Worm (Caenorhabditis elegans) whole organism, early embryonic: Measurements from ENCODE around the gene ZK792.7.

Experiments used
- B0310.2 ChIP-seq: sonication (generic microtip); optimal IDR thresholded peaks from 2 replicates; lab custom pipeline; 2016; ENCODE audit warnings: mild to moderate bottlenecking, missing genetic modification characterization, missing compliant biosample characterization
- F13C5.2 ChIP-seq: sonication (generic microtip); optimal IDR thresholded peaks from 2 replicates; lab custom pipeline; 2017; ENCODE audit warnings: mild to moderate bottlenecking, missing genetic modification characterization, inconsistent platforms, missing compliant biosample characterization
- aly-1 ChIP-seq: sonication (generic microtip); optimal IDR thresholded peaks from 2 replicates; lab custom pipeline; 2016; ENCODE audit warnings: missing genetic modification characterization, missing compliant biosample characterization
- ama-1 ChIP-seq: fragments of 150-350 bp; optimal IDR thresholded peaks from 2 replicates; lab custom pipeline; 2014
- ceh-13 ChIP-seq: fragments of 200-800 bp; sonication (Bioruptor generic); optimal IDR thresholded peaks from 2 replicates; lab custom pipeline; 2018; ENCODE audit warnings: mild to moderate bottlenecking, missing genetic modification characterization, missing compliant biosample characterization
- ceh-36 ChIP-seq: sonication (generic microtip); optimal IDR thresholded peaks from 2 replicates; lab custom pipeline; 2016; ENCODE audit warnings: missing genetic modification characterization, inconsistent platforms, missing compliant biosample characterization
- ets-7 ChIP-seq: sonication (generic microtip); optimal IDR thresholded peaks from 2 replicates; lab custom pipeline; 2016; ENCODE audit warnings: missing genotype, missing genetic modification characterization, missing compliant biosample characterization
- flt-1 ChIP-seq: fragments of 200-800 bp; sonication (Bioruptor generic); IDR thresholded peaks from 2 replicates; pipeline ENCODE4 v1.3.6; 2022; ENCODE audit warnings: missing genetic modification characterization, missing compliant biosample characterization
- hmbx-1 ChIP-seq: sonication (generic microtip); optimal IDR thresholded peaks from 2 replicates; lab custom pipeline; 2016; ENCODE audit warnings: mild to moderate bottlenecking, missing genetic modification characterization, missing compliant biosample characterization
- hmg-4 ChIP-seq: fragments of 200-800 bp; sonication (Bioruptor generic); optimal IDR thresholded peaks from 2 replicates; lab custom pipeline; 2018; ENCODE audit warnings: mild to moderate bottlenecking, missing genetic modification characterization, missing compliant biosample characterization
- hnd-1 ChIP-seq: sonication (generic microtip); optimal IDR thresholded peaks from 2 replicates; lab custom pipeline; 2016; ENCODE audit warnings: missing genetic modification characterization, missing compliant biosample characterization
- pes-1 ChIP-seq: fragments of 200-800 bp; sonication (Bioruptor generic); IDR thresholded peaks from 2 replicates; pipeline ENCODE4 v1.3.6; 2022; ENCODE audit warnings: missing genetic modification reagents, missing genetic modification characterization, missing compliant biosample characterization
- scrt-1 ChIP-seq: fragments of 200-800 bp; sonication (Bioruptor generic); IDR thresholded peaks from 2 replicates; pipeline ENCODE4 v1.3.6; 2022; ENCODE audit warnings: missing genetic modification characterization, missing compliant biosample characterization
- sea-1 ChIP-seq: fragments of 200-800 bp; sonication (Bioruptor generic); conservative IDR thresholded peaks from 2 replicates; pipeline ENCODE4 v1.3.6; 2022; ENCODE audit warnings: missing genetic modification characterization, missing compliant biosample characterization
- tbx-11 ChIP-seq: fragments of 200-800 bp; sonication (Bioruptor generic); IDR thresholded peaks from 2 replicates; pipeline ENCODE4 v1.3.6; 2022; ENCODE audit warnings: missing genetic modification characterization, missing compliant biosample characterization
- tbx-37 ChIP-seq: fragments of 200-800 bp; sonication (Bioruptor generic); conservative IDR thresholded peaks from 2 replicates; pipeline ENCODE4 v1.3.6; 2022; ENCODE audit warnings: missing genetic modification reagents, missing genetic modification characterization, missing compliant biosample characterization
- tra-4 ChIP-seq: sonication (generic microtip); optimal IDR thresholded peaks from 2 replicates; lab custom pipeline; 2017; ENCODE audit warnings: missing genetic modification characterization, missing compliant biosample characterization

Gene ZK792.7

ce11 chrIV:11655370-11655769 lies 38.9 kb upstream of the ZK792.7 start, which contains the start of gene ent-1:
Gene ent-1 (minus strand): TSS chrIV:11655470.
- TF ChIP-seq tbx-37 (GFP tag; lab: Robert Waterston, UW) (no peak), ceh-13 (GFP tag; lab: Kevin White, UChicago) (no peak), tbx-11 (GFP tag; lab: Robert Waterston, UW) (no peak), flt-1 (GFP tag; lab: Robert Waterston, UW) (no peak), ama-1 (lab: Kevin White, UChicago) (no peak), hnd-1 (tag; lab: Kevin White, UChicago) (no peak), sea-1 (GFP tag; lab: Robert Waterston, UW) (no peak), ceh-36 (no peak), pes-1 (GFP tag; lab: Robert Waterston, UW) (no peak), tra-4 (tag; lab: Kevin White, UChicago) (no peak), ets-7 (tag; lab: Kevin White, UChicago) (no peak), hmg-4 (no peak), B0310.2 (no peak)

ce11 chrIV:11656144-11656780 lies 38.0 kb upstream of the ZK792.7 start, which contains the start of gene ZK809.5:
Gene ZK809.5 (plus strand): TSS chrIV:11656730.
- no peak for TF ChIP-seq tbx-11 (GFP tag; lab: Robert Waterston, UW)
- TF ChIP-seq aly-1 (tag; lab: Kevin White, UChicago), result no peak
- TF ChIP-seq hmg-4, result no peak
- TF ChIP-seq hnd-1 (tag; lab: Kevin White, UChicago), result no peak

- no peak for TF ChIP-seq ets-7 (tag; lab: Kevin White, UChicago)
- TF ChIP-seq tbx-11 (GFP tag; lab: Robert Waterston, UW), result no peak
- no peak for TF ChIP-seq pes-1 (GFP tag; lab: Robert Waterston, UW)
- TF ChIP-seq ceh-13 (GFP tag; lab: Kevin White, UChicago), result no peak
- TF ChIP-seq ceh-36, result no peak
- TF ChIP-seq F13C5.2, result no peak
- TF ChIP-seq scrt-1 (GFP tag; lab: Robert Waterston, UW), result no peak
- TF ChIP-seq sea-1 (GFP tag; lab: Robert Waterston, UW), result no peak
- TF ChIP-seq aly-1 (tag; lab: Kevin White, UChicago), result no peak
- no peak for TF ChIP-seq hnd-1 (tag; lab: Kevin White, UChicago)
- no peak for TF ChIP-seq hmg-4
- no peak for TF ChIP-seq tra-4 (tag; lab: Kevin White, UChicago)
- no peak for TF ChIP-seq hmbx-1 (tag; lab: Kevin White, UChicago)
- TF ChIP-seq B0310.2, result no peak
- TF ChIP-seq tbx-37 (GFP tag; lab: Robert Waterston, UW), result no peak
These were observed 34.4 kb upstream of the ZK792.7 start, which contains the start of gene ZK792.1 for ce11 chrIV:11659794-11660312. Gene ZK792.1 (plus strand): TSS chrIV:11659844.

DNA sequence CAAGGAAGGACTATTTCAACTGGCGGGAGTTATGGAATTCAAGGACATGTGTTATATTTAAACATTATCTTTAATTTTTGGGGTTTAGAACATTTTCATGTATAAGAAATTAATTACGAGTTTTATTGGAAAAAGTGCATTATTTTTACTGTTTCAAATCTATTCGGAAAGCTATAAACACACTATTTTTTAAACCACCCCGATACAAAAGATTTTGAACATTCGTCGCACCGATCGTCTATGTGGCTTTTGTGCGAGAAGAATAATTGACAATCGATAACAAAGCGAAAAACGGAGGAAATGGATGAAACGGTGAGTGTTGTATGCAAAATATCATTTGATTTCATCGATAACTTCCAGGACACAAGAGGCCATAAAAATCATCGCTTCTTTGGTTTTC lies 29.2 kb upstream of the ZK792.7 start, which contains the start of gene ZK809.9:
TSS of gene ZK809.9 (plus strand) at position 301 of the 400 bp plus-strand sequence.
- TF ChIP-seq ama-1 (lab: Kevin White, UChicago), result no peak
- TF ChIP-seq hnd-1 (tag; lab: Kevin White, UChicago), result no peak
- no peak for TF ChIP-seq tra-4 (tag; lab: Kevin White, UChicago)
- no peak for TF ChIP-seq scrt-1 (GFP tag; lab: Robert Waterston, UW)
- TF ChIP-seq B0310.2, result no peak
- TF ChIP-seq ceh-36, result no peak
- TF ChIP-seq F13C5.2, result no peak
- no peak for TF ChIP-seq tbx-37 (GFP tag; lab: Robert Waterston, UW)
- TF ChIP-seq sea-1 (GFP tag; lab: Robert Waterston, UW), result no peak
- TF ChIP-seq pes-1 (GFP tag; lab: Robert Waterston, UW), result no peak
- TF ChIP-seq flt-1 (GFP tag; lab: Robert Waterston, UW), result no peak
- no peak for TF ChIP-seq hmbx-1 (tag; lab: Kevin White, UChicago)
- TF ChIP-seq tbx-11 (GFP tag; lab: Robert Waterston, UW), result no peak

ce11 chrIV:11668001-11668400 lies 26.2 kb upstream of the ZK792.7 start, which contains the start of gene atg-4.2:
Gene atg-4.2 (plus strand): TSS chrIV:11668024.
- TF ChIP-seq tbx-37 (GFP tag; lab: Robert Waterston, UW), result no peak
- TF ChIP-seq scrt-1 (GFP tag; lab: Robert Waterston, UW), result no peak
- no peak for TF ChIP-seq ets-7 (tag; lab: Kevin White, UChicago)
- TF ChIP-seq hmg-4, result no peak
- no peak for TF ChIP-seq hmbx-1 (tag; lab: Kevin White, UChicago)
- no peak for TF ChIP-seq pes-1 (GFP tag; lab: Robert Waterston, UW)
- no peak for TF ChIP-seq B0310.2

DNA sequence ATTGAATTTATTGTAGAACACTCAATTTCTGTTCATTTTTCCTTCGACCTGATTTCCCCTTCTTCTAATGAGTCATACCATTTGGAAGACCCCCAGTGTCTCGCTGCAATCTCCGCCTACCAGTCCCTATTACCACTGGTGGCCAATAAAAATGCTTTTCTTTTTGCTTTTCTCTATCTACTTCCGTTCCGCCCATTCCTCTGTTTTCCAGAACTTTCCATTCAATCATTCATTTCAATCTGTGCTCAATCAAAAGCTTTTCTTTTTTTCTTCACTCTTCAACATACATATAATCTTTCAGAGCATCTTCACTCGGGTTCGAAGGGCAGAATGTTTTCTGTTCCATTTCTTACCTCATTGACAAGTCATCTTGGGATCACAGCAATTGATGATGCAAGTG lies 20.7 kb upstream of the ZK792.7 start, which contains the start of gene inx-8:
TSS of gene inx-8 (plus strand) at position 301 of the 400 bp plus-strand sequence.
- no peak for TF ChIP-seq aly-1 (tag; lab: Kevin White, UChicago)
- TF ChIP-seq ceh-36, result no peak
- no peak for TF ChIP-seq scrt-1 (GFP tag; lab: Robert Waterston, UW)
- TF ChIP-seq tra-4 (tag; lab: Kevin White, UChicago), result no peak
- no peak for TF ChIP-seq hnd-1 (tag; lab: Kevin White, UChicago)
- TF ChIP-seq hmg-4, result no peak
- no peak for TF ChIP-seq flt-1 (GFP tag; lab: Robert Waterston, UW)
- TF ChIP-seq pes-1 (GFP tag; lab: Robert Waterston, UW), result no peak
- TF ChIP-seq ets-7 (tag; lab: Kevin White, UChicago), result no peak
- no peak for TF ChIP-seq tbx-11 (GFP tag; lab: Robert Waterston, UW)
- TF ChIP-seq hmbx-1 (tag; lab: Kevin White, UChicago), result no peak
- TF ChIP-seq tbx-37 (GFP tag; lab: Robert Waterston, UW), result no peak
- no peak for TF ChIP-seq ama-1 (lab: Kevin White, UChicago)
- TF ChIP-seq F13C5.2, result no peak
- no peak for TF ChIP-seq sea-1 (GFP tag; lab: Robert Waterston, UW)
- no peak for TF ChIP-seq ceh-13 (GFP tag; lab: Kevin White, UChicago)
- TF ChIP-seq B0310.2, result no peak

DNA sequence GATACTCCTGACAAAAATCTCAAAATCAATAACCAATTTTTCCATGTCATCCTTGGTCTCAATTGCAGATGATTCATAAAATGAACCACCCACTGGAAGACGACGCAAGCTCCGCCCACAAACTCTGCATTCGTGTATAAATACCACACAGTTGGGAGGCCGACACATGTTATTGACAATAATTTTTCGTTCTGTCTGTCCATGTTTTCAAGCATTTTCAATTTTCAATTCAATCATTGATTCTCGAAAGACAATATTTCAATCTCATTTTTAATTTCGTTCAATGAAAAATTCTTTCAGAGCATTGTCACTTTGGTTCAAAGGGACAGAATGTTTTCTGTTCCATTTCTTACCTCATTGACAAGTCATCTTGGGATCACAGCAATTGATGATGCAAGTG lies 18.2 kb upstream of the ZK792.7 start, which contains the start of gene inx-9:
TSS of gene inx-9 (plus strand) at position 301 of the 400 bp plus-strand sequence.
- TF ChIP-seq flt-1 (GFP tag; lab: Robert Waterston, UW), result no peak
- TF ChIP-seq tbx-11 (GFP tag; lab: Robert Waterston, UW), result no peak
- TF ChIP-seq ceh-36, result no peak
- TF ChIP-seq scrt-1 (GFP tag; lab: Robert Waterston, UW), result no peak
- TF ChIP-seq hnd-1 (tag; lab: Kevin White, UChicago), result no peak
- no peak for TF ChIP-seq ets-7 (tag; lab: Kevin White, UChicago)
- TF ChIP-seq sea-1 (GFP tag; lab: Robert Waterston, UW), result no peak
- TF ChIP-seq pes-1 (GFP tag; lab: Robert Waterston, UW), result no peak
